Worm (Caenorhabditis elegans) whole organism, L1 larva: ENCODE results near the gene srx-90.

Experiments used
- C04F5.9 ChIP-seq: sonication (generic microtip); optimal IDR thresholded peaks from 2 replicates; lab custom pipeline; 2016; ENCODE audit warnings: missing genetic modification characterization, missing compliant biosample characterization
- C16A3.4 ChIP-seq: fragments of 150-350 bp; optimal IDR thresholded peaks from 2 replicates; lab custom pipeline; 2014; ENCODE audit warnings: missing biosample characterization, missing genetic modification characterization
- F16B12.6 ChIP-seq: fragments of 150-350 bp; optimal IDR thresholded peaks from 2 replicates; lab custom pipeline; 2014; ENCODE audit warnings: missing biosample characterization, missing genetic modification characterization
- aha-1 ChIP-seq: fragments of 150-350 bp; optimal IDR thresholded peaks from 2 replicates; lab custom pipeline; 2014; ENCODE audit warnings: missing biosample characterization, missing genetic modification characterization
- alr-1 ChIP-seq: fragments of 200-800 bp; sonication (Bioruptor generic); optimal IDR thresholded peaks from 2 replicates; lab custom pipeline; 2018; ENCODE audit warnings: borderline replicate concordance, mild to moderate bottlenecking, missing genetic modification characterization, missing compliant biosample characterization
- aly-2 ChIP-seq: fragments of 150-350 bp; optimal IDR thresholded peaks from 2 replicates; lab custom pipeline; 2014; ENCODE audit warnings: missing biosample characterization, missing genetic modification characterization
- ceh-82 ChIP-seq, 3 experiments: fragments of 150-350 bp in 1 of 3; sonication (generic microtip) in 2 of 3; optimal IDR thresholded peaks; 2 replicates each; lab custom pipeline; 2014 to 2017; ENCODE audit warnings: missing biosample characterization in 3 of 3, missing genetic modification characterization in 3 of 3
- ceh-88 ChIP-seq: fragments of 200-800 bp; sonication (Bioruptor generic); IDR thresholded peaks from 2 replicates; pipeline ENCODE4 v1.3.6; 2022; ENCODE audit warnings: missing genetic modification characterization, missing compliant biosample characterization
- dsc-1 ChIP-seq: sonication (generic microtip); optimal IDR thresholded peaks from 2 replicates; lab custom pipeline; 2016; ENCODE audit warnings: mild to moderate bottlenecking, missing genetic modification characterization, missing compliant biosample characterization
- efl-1 ChIP-seq, 4 experiments: fragments of 150-350 bp; optimal IDR thresholded peaks in 3 of 4; peaks in 1 of 4; 1 replicate in 1 of 4; 2 replicates in 3 of 4; lab custom pipeline; 2014; ENCODE audit warnings: missing biosample characterization in 2 of 4, missing genetic modification characterization in 2 of 4, missing genetic modification reagents in 2 of 4
- efl-3 ChIP-seq: fragments of 200-800 bp; sonication (Bioruptor generic); optimal IDR thresholded peaks from 2 replicates; lab custom pipeline; 2018; ENCODE audit warnings: mild to moderate bottlenecking, missing genetic modification characterization, missing compliant biosample characterization
- egl-13 ChIP-seq: sonication (generic microtip); optimal IDR thresholded peaks from 2 replicates; lab custom pipeline; 2016; ENCODE audit warnings: missing genotype, missing genetic modification reagents, missing genetic modification characterization, missing compliant biosample characterization
- elt-2 ChIP-seq: sonication (generic microtip); optimal IDR thresholded peaks from 2 replicates; lab custom pipeline; 2016; ENCODE audit warnings: missing genetic modification characterization, mild to moderate bottlenecking, inconsistent platforms, missing compliant biosample characterization, missing genetic modification reagents
- fkh-10 ChIP-seq: sonication (generic microtip); optimal IDR thresholded peaks from 2 replicates; lab custom pipeline; 2017; ENCODE audit warnings: missing biosample characterization, missing genetic modification reagents, missing genetic modification characterization
- fkh-4 ChIP-seq: sonication (generic microtip); optimal IDR thresholded peaks from 2 replicates; lab custom pipeline; 2016; ENCODE audit warnings: missing compliant biosample characterization, missing genetic modification characterization, borderline replicate concordance
- fkh-8 ChIP-seq: sonication (generic microtip); optimal IDR thresholded peaks from 2 replicates; lab custom pipeline; 2016; ENCODE audit warnings: mild to moderate bottlenecking, missing genetic modification characterization, missing compliant biosample characterization
- fos-1 ChIP-seq: fragments of 150-350 bp; optimal IDR thresholded peaks from 2 replicates; lab custom pipeline; 2014; ENCODE audit warnings: missing biosample characterization, missing genetic modification characterization
- grh-1 ChIP-seq: fragments of 200-800 bp; sonication (Bioruptor generic); IDR thresholded peaks from 2 replicates; pipeline ENCODE4 v1.3.6; 2022; ENCODE audit warnings: missing genetic modification reagents, missing genetic modification characterization, missing compliant biosample characterization
- hpl-2 ChIP-seq: fragments of 150-350 bp; optimal IDR thresholded peaks from 2 replicates; lab custom pipeline; 2014; ENCODE audit warnings: missing biosample characterization, missing genetic modification reagents, missing genetic modification characterization
- irx-1 ChIP-seq: sonication (generic microtip); optimal IDR thresholded peaks from 2 replicates; lab custom pipeline; 2016; ENCODE audit warnings: missing genetic modification characterization, missing compliant biosample characterization
- isw-1 ChIP-seq: fragments of 200-800 bp; sonication (Bioruptor generic); IDR thresholded peaks from 2 replicates; pipeline ENCODE4 v1.3.6; 2022; ENCODE audit warnings: missing genetic modification characterization, missing compliant biosample characterization
- jun-1 ChIP-seq: fragments of 150-350 bp; optimal IDR thresholded peaks from 2 replicates; lab custom pipeline; 2014; ENCODE audit warnings: missing biosample characterization, missing genetic modification reagents, missing genetic modification characterization
- lin-13 ChIP-seq: fragments of 150-350 bp; optimal IDR thresholded peaks from 2 replicates; lab custom pipeline; 2014; ENCODE audit warnings: missing biosample characterization, missing genetic modification reagents, missing genetic modification characterization
- lin-14 ChIP-seq: fragments of 200-800 bp; sonication (Bioruptor generic); optimal IDR thresholded peaks from 2 replicates; lab custom pipeline; 2018; ENCODE audit warnings: mild to moderate bottlenecking, missing genetic modification characterization, moderate library complexity, missing compliant biosample characterization
- lin-15B ChIP-seq: fragments of 150-350 bp; sonication (generic microtip); optimal IDR thresholded peaks from 3 replicates; lab custom pipeline; 2014; ENCODE audit warnings: missing biosample characterization, missing genetic modification characterization
- mab-9 ChIP-seq: fragments of 200-800 bp; sonication (Bioruptor generic); IDR thresholded peaks from 2 replicates; pipeline ENCODE4 v1.3.6; 2022; ENCODE audit warnings: missing genetic modification reagents, missing genetic modification characterization, missing compliant biosample characterization
- mdl-1 ChIP-seq, 2 experiments: fragments of 150-350 bp; optimal IDR thresholded peaks; 2 replicates each; lab custom pipeline; 2014 to 2017; ENCODE audit warnings: missing biosample characterization in 2 of 2, missing genetic modification characterization in 2 of 2, inconsistent platforms in 1 of 2
- nhr-11 ChIP-seq: fragments of 150-350 bp; optimal IDR thresholded peaks from 2 replicates; lab custom pipeline; 2014; ENCODE audit warnings: missing biosample characterization, missing genetic modification characterization
- nhr-237 ChIP-seq: fragments of 150-350 bp; optimal IDR thresholded peaks from 2 replicates; lab custom pipeline; 2014; ENCODE audit warnings: missing biosample characterization, missing genetic modification characterization
- nhr-47 ChIP-seq: sonication (generic microtip); optimal IDR thresholded peaks from 2 replicates; lab custom pipeline; 2016; ENCODE audit warnings: mild to moderate bottlenecking, missing genetic modification characterization, moderate library complexity, missing compliant biosample characterization
- nhr-76 ChIP-seq: sonication (generic microtip); optimal IDR thresholded peaks from 2 replicates; lab custom pipeline; 2017; ENCODE audit warnings: missing biosample characterization, missing genetic modification characterization
- nhr-84 ChIP-seq: sonication (generic microtip); optimal IDR thresholded peaks from 2 replicates; lab custom pipeline; 2017; ENCODE audit warnings: missing biosample characterization, missing genetic modification characterization
- nhr-85 ChIP-seq: sonication (generic microtip); peaks from one replicate; lab custom pipeline; 2016; ENCODE audit warnings: missing genetic modification characterization, inconsistent platforms, missing compliant biosample characterization
- nhr-90 ChIP-seq: sonication (generic microtip); optimal IDR thresholded peaks from 2 replicates; lab custom pipeline; 2016; ENCODE audit warnings: mild to moderate bottlenecking, missing genetic modification characterization, missing compliant biosample characterization; ENCODE audit not compliant: poor library complexity
- pax-3 ChIP-seq: fragments of 200-800 bp; sonication (Bioruptor generic); optimal IDR thresholded peaks from 2 replicates; lab custom pipeline; 2018; ENCODE audit warnings: mild to moderate bottlenecking, missing genetic modification characterization, moderate library complexity, missing compliant biosample characterization
- rnt-1 ChIP-seq: sonication (generic microtip); optimal IDR thresholded peaks from 2 replicates; lab custom pipeline; 2016; ENCODE audit warnings: mild to moderate bottlenecking, missing genetic modification characterization, moderate library complexity, missing compliant biosample characterization
- skn-1 ChIP-seq: fragments of 150-350 bp; optimal IDR thresholded peaks from 2 replicates; lab custom pipeline; 2014; ENCODE audit warnings: missing biosample characterization, missing genetic modification characterization
- snpc-4 ChIP-seq: fragments of 150-350 bp; optimal IDR thresholded peaks from 2 replicates; lab custom pipeline; 2014; ENCODE audit warnings: missing biosample characterization, missing genetic modification characterization
- snu-23 ChIP-seq: sonication (generic microtip); optimal IDR thresholded peaks from 2 replicates; lab custom pipeline; 2016; ENCODE audit warnings: missing genetic modification characterization, missing compliant biosample characterization
- sox-4 ChIP-seq: sonication (generic microtip); optimal IDR thresholded peaks from 2 replicates; lab custom pipeline; 2016; ENCODE audit warnings: missing genetic modification characterization, missing compliant biosample characterization
- sptf-1 ChIP-seq: fragments of 150-350 bp; optimal IDR thresholded peaks from 2 replicates; lab custom pipeline; 2014; ENCODE audit warnings: missing biosample characterization, missing genetic modification characterization
- tbx-2 ChIP-seq: sonication (generic microtip); optimal IDR thresholded peaks from 2 replicates; lab custom pipeline; 2016; ENCODE audit warnings: missing genetic modification characterization, missing compliant biosample characterization
- unc-130 ChIP-seq: fragments of 150-350 bp; optimal IDR thresholded peaks from 2 replicates; lab custom pipeline; 2017; ENCODE audit warnings: missing biosample characterization, missing genetic modification characterization, inconsistent platforms
- unc-30 ChIP-seq: sonication (generic microtip); optimal IDR thresholded peaks from 2 replicates; lab custom pipeline; 2017; ENCODE audit warnings: missing biosample characterization, missing genetic modification characterization
- unc-86 ChIP-seq: sonication (generic microtip); optimal IDR thresholded peaks from 2 replicates; lab custom pipeline; 2016; ENCODE audit warnings: missing genetic modification characterization, missing compliant biosample characterization
- xbp-1 ChIP-seq: sonication (generic microtip); optimal IDR thresholded peaks from 2 replicates; lab custom pipeline; 2016; ENCODE audit warnings: missing genetic modification characterization, missing compliant biosample characterization
- zag-1 ChIP-seq: fragments of 150-350 bp; optimal IDR thresholded peaks from 2 replicates; lab custom pipeline; 2014; ENCODE audit warnings: missing biosample characterization, missing genetic modification characterization
- zip-4 ChIP-seq: fragments of 200-800 bp; sonication (Bioruptor generic); optimal IDR thresholded peaks from 2 replicates; lab custom pipeline; 2018; ENCODE audit warnings: mild to moderate bottlenecking, missing genetic modification characterization, moderate library complexity, missing compliant biosample characterization
- ztf-4 ChIP-seq: fragments of 150-350 bp; optimal IDR thresholded peaks from 2 replicates; lab custom pipeline; 2014; ENCODE audit warnings: missing biosample characterization, missing genetic modification characterization

srx-90 gene

ce11 chrV:11606424-11606823 is 25.5 kb downstream of the srx-90 start, which contains the start of gene idpp-16:
idpp-16 (minus strand) TSS chrV:11606524.
- no peak for TF ChIP-seq lin-13 (GFP tag; lab: Kevin White, UChicago)
- TF ChIP-seq fos-1, result no peak
- no peak for TF ChIP-seq nhr-237
- TF ChIP-seq unc-86, result no peak
- no peak for TF ChIP-seq sptf-1
- TF ChIP-seq hpl-2, result no peak
- TF ChIP-seq mdl-1 (tag; optimal IDR thresholded peaks at IDR 0.05; lab: Kevin White, UChicago), result no peak
- TF ChIP-seq fkh-10 (GFP tag; lab: Kevin White, UChicago), result no peak
- no peak for TF ChIP-seq lin-15B (tag; lab: Kevin White, UChicago)
- TF ChIP-seq ceh-82 (tag; optimal IDR thresholded peaks at IDR 0.05; lab: Kevin White, UChicago), result no peak
- TF ChIP-seq sox-4 (tag; lab: Kevin White, UChicago), result no peak
- TF ChIP-seq snu-23 (GFP tag; lab: Kevin White, UChicago), result no peak
- no peak for TF ChIP-seq fkh-4 (tag; lab: Kevin White, UChicago)
- no peak for TF ChIP-seq tbx-2 (tag; lab: Kevin White, UChicago)
- TF ChIP-seq alr-1, result no peak
- no peak for TF ChIP-seq jun-1
- TF ChIP-seq efl-3, result no peak
- TF ChIP-seq nhr-76 (tag; lab: Kevin White, UChicago), result no peak

- TF ChIP-seq isw-1 (GFP tag; lab: Robert Waterston, UW), result no peak
- TF ChIP-seq nhr-47 (tag; lab: Kevin White, UChicago), result no peak
- TF ChIP-seq mab-9, result no peak
- TF ChIP-seq pax-3 (tag; lab: Kevin White, UChicago), result no peak
- no peak for TF ChIP-seq aly-2 (tag; lab: Kevin White, UChicago)
- TF ChIP-seq unc-30 (tag; lab: Kevin White, UChicago), result no peak
These were observed 29.1 kb downstream of the srx-90 start, which contains the start of gene piit-1 for ce11 chrV:11610049-11610448. piit-1 (minus strand) TSS chrV:11610149.

- no peak for TF ChIP-seq nhr-84
- TF ChIP-seq skn-1 (tag; lab: Kevin White, UChicago), result peak; percentile 74
- peak; percentile 65 for TF ChIP-seq grh-1 (GFP tag; lab: Robert Waterston, UW)
- peak; percentile 83 for TF ChIP-seq unc-130 (tag; lab: Kevin White, UChicago)
- peak; percentile 64 for TF ChIP-seq elt-2 (tag; lab: Kevin White, UChicago)
- peak; percentile 37 for TF ChIP-seq F16B12.6 (tag; lab: Kevin White, UChicago)
- TF ChIP-seq sox-4 (tag; lab: Kevin White, UChicago), result peak; percentile 7
- TF ChIP-seq tbx-2 (tag; lab: Kevin White, UChicago), result peak; percentile 78
- no peak for TF ChIP-seq zag-1 (tag; lab: Kevin White, UChicago)
- TF ChIP-seq fos-1, result no peak
- peak; percentile 89 for TF ChIP-seq nhr-85 (tag; lab: Kevin White, UChicago)
- peak; percentile 4 for TF ChIP-seq C04F5.9
- peak; percentile 91 for TF ChIP-seq rnt-1 (tag; lab: Kevin White, UChicago)
- peak; percentile 51 to 93 for TF ChIP-seq efl-1 (optimal IDR thresholded peaks at IDR 0.05; lab: Kevin White, UChicago)
- TF ChIP-seq efl-1 (GFP tag; optimal IDR thresholded peaks at IDR 0.05 in 1 of 2; lab: Kevin White, UChicago), result peak; percentile 89 to 99
- peak; percentile 86 for TF ChIP-seq nhr-90 (tag; lab: Kevin White, UChicago)
- peak; percentile 56; the same call in 1 of the 2 replicates for TF ChIP-seq ceh-88 (GFP tag; lab: Robert Waterston, UW)
- TF ChIP-seq pax-3 (tag; lab: Kevin White, UChicago), result peak; percentile 25
- TF ChIP-seq ceh-82 (tag; optimal IDR thresholded peaks at IDR 0.05; lab: Kevin White, UChicago), result peak; percentile 95 to 96 (median 96)
- peak; percentile 13 for TF ChIP-seq fkh-8 (tag; lab: Kevin White, UChicago)
- peak; percentile 59 for TF ChIP-seq irx-1 (tag; lab: Kevin White, UChicago)
- no peak for TF ChIP-seq unc-30 (tag; lab: Kevin White, UChicago)
- peak in 1 of 2 experiments; percentile 65 for TF ChIP-seq mdl-1 (tag; optimal IDR thresholded peaks at IDR 0.05; lab: Kevin White, UChicago)
- TF ChIP-seq nhr-76 (tag; lab: Kevin White, UChicago), result no peak
- peak; percentile 55 for TF ChIP-seq isw-1 (GFP tag; lab: Robert Waterston, UW)
- TF ChIP-seq sptf-1, result no peak
- peak; percentile 77 for TF ChIP-seq C16A3.4 (tag; lab: Kevin White, UChicago)
- TF ChIP-seq egl-13 (tag; lab: Kevin White, UChicago), result peak; percentile 49
- TF ChIP-seq xbp-1 (tag; lab: Kevin White, UChicago), result peak; percentile 80
- peak; percentile 48 for TF ChIP-seq ztf-4 (tag; lab: Kevin White, UChicago)
- peak; percentile 41 for TF ChIP-seq zip-4 (GFP tag; lab: Kevin White, UChicago)
- peak; percentile 68 for TF ChIP-seq lin-15B (tag; lab: Kevin White, UChicago)
- peak; percentile 73 for TF ChIP-seq lin-14
- TF ChIP-seq dsc-1 (tag; lab: Kevin White, UChicago), result peak; percentile 79
- peak; percentile 2 for TF ChIP-seq nhr-11
- TF ChIP-seq snpc-4, result peak; percentile 86
- TF ChIP-seq aha-1 (tag; lab: Kevin White, UChicago), result no peak
These were observed 29.6 kb downstream of the srx-90 start, which contains the start of gene sas-5 for ce11 chrV:11610481-11610880. sas-5 (plus strand) TSS chrV:11610737.
